Worm (Caenorhabditis elegans) whole organism, L1 larva: ENCODE data around the gene zmp-5.

Source experiments
- C34B4.2 ChIP-seq: sonication (generic microtip); optimal IDR thresholded peaks from 2 replicates; lab custom pipeline; 2017; ENCODE audit warnings: mild to moderate bottlenecking, missing genetic modification characterization, missing compliant biosample characterization
- F16B12.6 ChIP-seq: fragments of 150-350 bp; optimal IDR thresholded peaks from 2 replicates; lab custom pipeline; 2014; ENCODE audit warnings: missing biosample characterization, missing genetic modification characterization
- Y116A8C.19 ChIP-seq: sonication (generic microtip); optimal IDR thresholded peaks from 2 replicates; lab custom pipeline; 2016; ENCODE audit warnings: missing compliant biosample characterization, missing genetic modification characterization, borderline replicate concordance
- aha-1 ChIP-seq: fragments of 150-350 bp; optimal IDR thresholded peaks from 2 replicates; lab custom pipeline; 2014; ENCODE audit warnings: missing biosample characterization, missing genetic modification characterization
- alr-1 ChIP-seq: fragments of 200-800 bp; sonication (Bioruptor generic); optimal IDR thresholded peaks from 2 replicates; lab custom pipeline; 2018; ENCODE audit warnings: borderline replicate concordance, mild to moderate bottlenecking, missing genetic modification characterization, missing compliant biosample characterization
- aly-2 ChIP-seq: fragments of 150-350 bp; optimal IDR thresholded peaks from 2 replicates; lab custom pipeline; 2014; ENCODE audit warnings: missing biosample characterization, missing genetic modification characterization
- ama-1 ChIP-seq: fragments of 150-350 bp; optimal IDR thresholded peaks from 2 replicates; lab custom pipeline; 2014
- blmp-1 ChIP-seq: fragments of 150-350 bp; optimal IDR thresholded peaks from 2 replicates; lab custom pipeline; 2014; ENCODE audit warnings: missing biosample characterization, missing genetic modification characterization
- ceh-8 ChIP-seq: fragments of 200-800 bp; sonication (Bioruptor generic); optimal IDR thresholded peaks from 2 replicates; lab custom pipeline; 2018; ENCODE audit warnings: mild to moderate bottlenecking, missing genetic modification characterization, moderate library complexity, missing compliant biosample characterization
- ceh-82 ChIP-seq, 3 experiments: fragments of 150-350 bp in 1 of 3; sonication (generic microtip) in 2 of 3; optimal IDR thresholded peaks; 2 replicates each; lab custom pipeline; 2014 to 2017; ENCODE audit warnings: missing biosample characterization in 3 of 3, missing genetic modification characterization in 3 of 3
- ces-1 ChIP-seq: fragments of 150-350 bp; optimal IDR thresholded peaks from 2 replicates; lab custom pipeline; 2014; ENCODE audit warnings: missing biosample characterization, missing genetic modification reagents, missing genetic modification characterization
- efl-1 ChIP-seq, 4 experiments: fragments of 150-350 bp; optimal IDR thresholded peaks in 3 of 4; peaks in 1 of 4; 1 replicate in 1 of 4; 2 replicates in 3 of 4; lab custom pipeline; 2014; ENCODE audit warnings: missing biosample characterization in 2 of 4, missing genetic modification characterization in 2 of 4, missing genetic modification reagents in 2 of 4
- egl-13 ChIP-seq: sonication (generic microtip); optimal IDR thresholded peaks from 2 replicates; lab custom pipeline; 2016; ENCODE audit warnings: missing genotype, missing genetic modification reagents, missing genetic modification characterization, missing compliant biosample characterization
- egl-27 ChIP-seq, 2 experiments: fragments of 150-350 bp in 1 of 2; sonication (generic microtip); optimal IDR thresholded peaks; 3 replicates each; lab custom pipeline; 2017 to 2018; ENCODE audit warnings: missing biosample characterization in 2 of 2, missing genetic modification characterization in 2 of 2, missing genetic modification reagents in 2 of 2
- elt-2 ChIP-seq: sonication (generic microtip); optimal IDR thresholded peaks from 2 replicates; lab custom pipeline; 2016; ENCODE audit warnings: missing genetic modification characterization, mild to moderate bottlenecking, inconsistent platforms, missing compliant biosample characterization, missing genetic modification reagents
- elt-3 ChIP-seq, 6 experiments: fragments of 150-350 bp in 1 of 6; sonication (generic microtip); optimal IDR thresholded peaks; 2 replicates each; lab custom pipeline; 2017 to 2018; ENCODE audit warnings: missing biosample characterization in 6 of 6, missing genetic modification characterization in 6 of 6, inconsistent platforms in 1 of 6
- ets-5 ChIP-seq: fragments of 200-800 bp; sonication (Bioruptor generic); IDR thresholded peaks from 2 replicates; pipeline ENCODE4 v1.3.6; 2022; ENCODE audit warnings: missing genetic modification characterization, missing compliant biosample characterization
- fkh-4 ChIP-seq: sonication (generic microtip); optimal IDR thresholded peaks from 2 replicates; lab custom pipeline; 2016; ENCODE audit warnings: missing compliant biosample characterization, missing genetic modification characterization, borderline replicate concordance
- fos-1 ChIP-seq: fragments of 150-350 bp; optimal IDR thresholded peaks from 2 replicates; lab custom pipeline; 2014; ENCODE audit warnings: missing biosample characterization, missing genetic modification characterization
- hlh-4 ChIP-seq: sonication (generic microtip); optimal IDR thresholded peaks from 2 replicates; lab custom pipeline; 2016; ENCODE audit warnings: mild to moderate bottlenecking, missing genetic modification characterization, missing compliant biosample characterization
- hpl-2 ChIP-seq: fragments of 150-350 bp; optimal IDR thresholded peaks from 2 replicates; lab custom pipeline; 2014; ENCODE audit warnings: missing biosample characterization, missing genetic modification reagents, missing genetic modification characterization
- lin-13 ChIP-seq: fragments of 150-350 bp; optimal IDR thresholded peaks from 2 replicates; lab custom pipeline; 2014; ENCODE audit warnings: missing biosample characterization, missing genetic modification reagents, missing genetic modification characterization
- lin-15B ChIP-seq: fragments of 150-350 bp; sonication (generic microtip); optimal IDR thresholded peaks from 3 replicates; lab custom pipeline; 2014; ENCODE audit warnings: missing biosample characterization, missing genetic modification characterization
- lin-39 ChIP-seq: fragments of 150-350 bp; optimal IDR thresholded peaks from 2 replicates; lab custom pipeline; 2014; ENCODE audit warnings: missing biosample characterization, missing genetic modification reagents, missing genetic modification characterization
- lir-3 ChIP-seq: sonication (generic microtip); optimal IDR thresholded peaks from 2 replicates; lab custom pipeline; 2016; ENCODE audit warnings: mild to moderate bottlenecking, missing genetic modification characterization, moderate library complexity, missing compliant biosample characterization; ENCODE audit not compliant: poor library complexity
- lsy-2 ChIP-seq, 2 experiments: fragments of 150-350 bp; optimal IDR thresholded peaks; 2 replicates each; lab custom pipeline; 2014; ENCODE audit warnings: missing biosample characterization in 2 of 2, missing genetic modification characterization in 2 of 2
- mef-2 ChIP-seq: fragments of 150-350 bp; optimal IDR thresholded peaks from 2 replicates; lab custom pipeline; 2014; ENCODE audit warnings: missing biosample characterization, missing genetic modification characterization
- nhr-11 ChIP-seq: fragments of 150-350 bp; optimal IDR thresholded peaks from 2 replicates; lab custom pipeline; 2014; ENCODE audit warnings: missing biosample characterization, missing genetic modification characterization
- nhr-12 ChIP-seq: sonication (generic microtip); optimal IDR thresholded peaks from 2 replicates; lab custom pipeline; 2017; ENCODE audit warnings: missing biosample characterization, missing genetic modification characterization
- nhr-20 ChIP-seq: sonication (generic microtip); optimal IDR thresholded peaks from 2 replicates; lab custom pipeline; 2016; ENCODE audit warnings: mild to moderate bottlenecking, missing genetic modification characterization, missing compliant biosample characterization
- nhr-28 ChIP-seq: fragments of 150-350 bp; optimal IDR thresholded peaks from 2 replicates; lab custom pipeline; 2014; ENCODE audit warnings: missing biosample characterization, missing genetic modification characterization
- nhr-76 ChIP-seq: sonication (generic microtip); optimal IDR thresholded peaks from 2 replicates; lab custom pipeline; 2017; ENCODE audit warnings: missing biosample characterization, missing genetic modification characterization
- nhr-77 ChIP-seq: fragments of 150-350 bp; optimal IDR thresholded peaks from 2 replicates; lab custom pipeline; 2014; ENCODE audit warnings: missing biosample characterization, missing genetic modification characterization
- nhr-84 ChIP-seq: sonication (generic microtip); optimal IDR thresholded peaks from 2 replicates; lab custom pipeline; 2017; ENCODE audit warnings: missing biosample characterization, missing genetic modification characterization
- nhr-85 ChIP-seq: sonication (generic microtip); peaks from one replicate; lab custom pipeline; 2016; ENCODE audit warnings: missing genetic modification characterization, inconsistent platforms, missing compliant biosample characterization
- nhr-90 ChIP-seq: sonication (generic microtip); optimal IDR thresholded peaks from 2 replicates; lab custom pipeline; 2016; ENCODE audit warnings: mild to moderate bottlenecking, missing genetic modification characterization, missing compliant biosample characterization; ENCODE audit not compliant: poor library complexity
- pag-3 ChIP-seq: sonication (generic microtip); optimal IDR thresholded peaks from 2 replicates; lab custom pipeline; 2017; ENCODE audit warnings: missing genetic modification characterization, mild to moderate bottlenecking, missing compliant biosample characterization, antibody characterized with exemption, borderline replicate concordance; ENCODE audit not compliant: insufficient read depth
- pax-3 ChIP-seq: fragments of 200-800 bp; sonication (Bioruptor generic); optimal IDR thresholded peaks from 2 replicates; lab custom pipeline; 2018; ENCODE audit warnings: mild to moderate bottlenecking, missing genetic modification characterization, moderate library complexity, missing compliant biosample characterization
- pqm-1 ChIP-seq: sonication (generic microtip); optimal IDR thresholded peaks from 3 replicates; lab custom pipeline; 2017; ENCODE audit warnings: missing biosample characterization, missing genetic modification characterization
- snpc-4 ChIP-seq: fragments of 150-350 bp; optimal IDR thresholded peaks from 2 replicates; lab custom pipeline; 2014; ENCODE audit warnings: missing biosample characterization, missing genetic modification characterization
- snu-23 ChIP-seq: sonication (generic microtip); optimal IDR thresholded peaks from 2 replicates; lab custom pipeline; 2016; ENCODE audit warnings: missing genetic modification characterization, missing compliant biosample characterization
- sox-4 ChIP-seq: sonication (generic microtip); optimal IDR thresholded peaks from 2 replicates; lab custom pipeline; 2016; ENCODE audit warnings: missing genetic modification characterization, missing compliant biosample characterization
- tbx-2 ChIP-seq: sonication (generic microtip); optimal IDR thresholded peaks from 2 replicates; lab custom pipeline; 2016; ENCODE audit warnings: missing genetic modification characterization, missing compliant biosample characterization
- tlp-1 ChIP-seq: fragments of 150-350 bp; optimal IDR thresholded peaks from 2 replicates; lab custom pipeline; 2014; ENCODE audit warnings: missing biosample characterization, missing genetic modification characterization
- unc-130 ChIP-seq: fragments of 150-350 bp; optimal IDR thresholded peaks from 2 replicates; lab custom pipeline; 2017; ENCODE audit warnings: missing biosample characterization, missing genetic modification characterization, inconsistent platforms
- unc-62 ChIP-seq: fragments of 150-350 bp; optimal IDR thresholded peaks from 2 replicates; lab custom pipeline; 2014; ENCODE audit warnings: missing biosample characterization, missing genetic modification reagents, missing genetic modification characterization
- unc-86 ChIP-seq: sonication (generic microtip); optimal IDR thresholded peaks from 2 replicates; lab custom pipeline; 2016; ENCODE audit warnings: missing genetic modification characterization, missing compliant biosample characterization
- vab-15 ChIP-seq: sonication (generic microtip); optimal IDR thresholded peaks from 2 replicates; lab custom pipeline; 2017; ENCODE audit warnings: missing genotype, mild to moderate bottlenecking, missing genetic modification characterization, missing compliant biosample characterization
- xbp-1 ChIP-seq: sonication (generic microtip); optimal IDR thresholded peaks from 2 replicates; lab custom pipeline; 2016; ENCODE audit warnings: missing genetic modification characterization, missing compliant biosample characterization
- ztf-11 ChIP-seq, 2 experiments: sonication (generic microtip); optimal IDR thresholded peaks; 2 replicates each; lab custom pipeline; 2016 to 2017; ENCODE audit warnings: missing genetic modification characterization in 2 of 2, missing biosample characterization in 1 of 2, missing compliant biosample characterization in 1 of 2

The zmp-5 gene

ce11 chrX:12664443-12664842 is 17.5 kb downstream of the zmp-5 start:
- TF ChIP-seq vab-15 (tag; lab: Kevin White, UChicago) (no peak), unc-86 (no peak), lin-13 (no peak), nhr-12 (no peak), hlh-4 (tag; lab: Kevin White, UChicago) (no peak), sox-4 (tag; lab: Kevin White, UChicago) (no peak), unc-62 (GFP tag; lab: Kevin White, UChicago) (no peak), Y116A8C.19 (no peak), nhr-84 (tag; lab: Kevin White, UChicago) (no peak), pax-3 (tag; lab: Kevin White, UChicago) (no peak), egl-13 (tag; lab: Kevin White, UChicago) (no peak), aly-2 (no peak), pag-3 (tag; lab: Kevin White, UChicago) (no peak), nhr-20 (no peak)

- no peak for TF ChIP-seq nhr-12
- TF ChIP-seq blmp-1 (tag; lab: Kevin White, UChicago) = peak; percentile 44
- no peak for TF ChIP-seq tlp-1
- peak; percentile 69 for TF ChIP-seq nhr-85 (tag; lab: Kevin White, UChicago)
- TF ChIP-seq unc-86 = peak; percentile 54
- TF ChIP-seq C34B4.2 (tag; lab: Kevin White, UChicago) = no peak
- TF ChIP-seq F16B12.6 = no peak
- peak; percentile 61 to 77 (median 69) for TF ChIP-seq ceh-82 (tag; optimal IDR thresholded peaks at IDR 0.05; lab: Kevin White, UChicago)
- TF ChIP-seq ama-1 (lab: Kevin White, UChicago) = peak; percentile 68
- no peak for TF ChIP-seq nhr-11 (tag; lab: Kevin White, UChicago)
- no peak for TF ChIP-seq alr-1 (tag; lab: Kevin White, UChicago)
- peak; percentile 24 for TF ChIP-seq lin-13
- TF ChIP-seq nhr-28 = no peak
- TF ChIP-seq aha-1 (tag; lab: Kevin White, UChicago) = no peak
- TF ChIP-seq hpl-2 (GFP tag; lab: Kevin White, UChicago) = peak; percentile 21
- no peak for TF ChIP-seq vab-15 (tag; lab: Kevin White, UChicago)
- TF ChIP-seq pax-3 (tag; lab: Kevin White, UChicago) = no peak
- TF ChIP-seq snu-23 (GFP tag; lab: Kevin White, UChicago) = peak; percentile 88
- TF ChIP-seq xbp-1 = peak; percentile 66
- peak; percentile 68 for TF ChIP-seq lir-3 (tag; lab: Kevin White, UChicago)
- peak; percentile 17 to 18 for TF ChIP-seq efl-1 (optimal IDR thresholded peaks at IDR 0.05; lab: Kevin White, UChicago)
- peak in 1 of 2 experiments; percentile 93 for TF ChIP-seq efl-1 (GFP tag; optimal IDR thresholded peaks at IDR 0.05 in 1 of 2; lab: Kevin White, UChicago)
- TF ChIP-seq ceh-8 (GFP tag; lab: Kevin White, UChicago) = peak; percentile 31
- TF ChIP-seq nhr-90 (tag; lab: Kevin White, UChicago) = peak; percentile 53
- no peak for TF ChIP-seq lin-39 (tag; lab: Kevin White, UChicago)
- TF ChIP-seq pag-3 (tag; lab: Kevin White, UChicago) = no peak
- TF ChIP-seq egl-27 (tag; optimal IDR thresholded peaks at IDR 0.05; lab: Kevin White, UChicago) = peak in 1 of 2 experiments; percentile 49
- TF ChIP-seq egl-13 (tag; lab: Kevin White, UChicago) = peak; percentile 66
- TF ChIP-seq snpc-4 = peak; percentile 7
- peak; percentile 67 for TF ChIP-seq tbx-2 (tag; lab: Kevin White, UChicago)
- TF ChIP-seq ces-1 (GFP tag; lab: Kevin White, UChicago) = no peak
- peak in 1 of 2 experiments; percentile 59 for TF ChIP-seq ztf-11 (tag; optimal IDR thresholded peaks at IDR 0.05; lab: Kevin White, UChicago)
- no peak for TF ChIP-seq ets-5 (GFP tag; lab: Robert Waterston, UW)
- TF ChIP-seq elt-3 (tag; optimal IDR thresholded peaks at IDR 0.05; lab: Kevin White, UChicago) = peak in 2 of 6 experiments; percentile 20 to 31
- TF ChIP-seq mef-2 (tag; lab: Kevin White, UChicago) = peak; percentile 27
- TF ChIP-seq pqm-1 (tag; lab: Kevin White, UChicago) = no peak
- TF ChIP-seq nhr-76 (tag; lab: Kevin White, UChicago) = no peak
- peak; percentile 15 for TF ChIP-seq unc-130 (tag; lab: Kevin White, UChicago)
- TF ChIP-seq nhr-77 (tag; lab: Kevin White, UChicago) = peak; percentile 65
- no peak for TF ChIP-seq fkh-4 (tag; lab: Kevin White, UChicago)
- TF ChIP-seq elt-2 (tag; lab: Kevin White, UChicago) = no peak
- peak; percentile 42 for TF ChIP-seq fos-1 (tag; lab: Kevin White, UChicago)
- TF ChIP-seq lin-15B (tag; lab: Kevin White, UChicago) = no peak
- TF ChIP-seq lsy-2 (tag; optimal IDR thresholded peaks at IDR 0.05; lab: Kevin White, UChicago) = peak; percentile 28 to 69
These were observed 18.1 kb downstream of the zmp-5 start for ce11 chrX:12664987-12665451.
